Fruit fly (Drosophila melanogaster) Kc167 (cell line): ENCODE results near the gene CG10211.

Experiments
- Myc ChIP-seq: fragments of >200 bp; optimal IDR thresholded peaks from 2 replicates; lab custom pipeline; 2017; ENCODE audit warnings: missing external identifiers
- Sin3A ChIP-seq: fragments of >200 bp; optimal IDR thresholded peaks from 2 replicates; lab custom pipeline; 2018; ENCODE audit warnings: missing external identifiers
- h ChIP-seq: fragments of >200 bp; optimal IDR thresholded peaks from 3 replicates; lab custom pipeline; 2018; ENCODE audit warnings: missing external identifiers
- insv ChIP-seq: fragments of >200 bp; optimal IDR thresholded peaks from 3 replicates; lab custom pipeline; 2018; ENCODE audit warnings: missing external identifiers
- psq ChIP-seq: fragments of >200 bp; optimal IDR thresholded peaks from 2 replicates; lab custom pipeline; 2017; ENCODE audit warnings: missing external identifiers
- ttk ChIP-seq: sonication (Bioruptor generic); optimal IDR thresholded peaks from 2 replicates; lab custom pipeline; 2017; ENCODE audit warnings: missing external identifiers

The CG10211 gene

dm6 chr2L:18572428-18573136 lies 55.3 kb downstream of the CG10211 start:
- TF ChIP-seq insv: no peak
- no peak for TF ChIP-seq ttk
- no peak for TF ChIP-seq Sin3A (lab: Kevin White, UChicago)
- no peak for TF ChIP-seq Myc (lab: Kevin White, UChicago)
- no peak for TF ChIP-seq psq (lab: Kevin White, UChicago)
- TF ChIP-seq h: no peak

- TF ChIP-seq Sin3A (lab: Kevin White, UChicago) (no peak), psq (lab: Kevin White, UChicago) (no peak), h (no peak), ttk (no peak), Myc (lab: Kevin White, UChicago) (no peak)
Observed at dm6 chr2L:18576250-18576649, 59.0 kb downstream of the CG10211 start.
